Worm (Caenorhabditis elegans) whole organism, late embryonic: ENCODE measurements around the gene srlf-7.

Experiments
- F13H6.1 ChIP-seq: sonication (generic microtip); optimal IDR thresholded peaks from 2 replicates; lab custom pipeline; 2016; ENCODE audit warnings: missing genetic modification characterization, missing compliant biosample characterization
- K02D7.2 ChIP-seq: sonication (generic microtip); optimal IDR thresholded peaks from 2 replicates; lab custom pipeline; 2017; ENCODE audit warnings: mild to moderate bottlenecking, missing genetic modification characterization, missing compliant biosample characterization
- T23F11.4 ChIP-seq: fragments of 200-800 bp; sonication (Bioruptor generic); optimal IDR thresholded peaks from 2 replicates; lab custom pipeline; 2018; ENCODE audit warnings: mild to moderate bottlenecking, missing genetic modification characterization, missing compliant biosample characterization
- ceh-18 ChIP-seq: sonication (generic microtip); optimal IDR thresholded peaks from 2 replicates; lab custom pipeline; 2016; ENCODE audit warnings: missing genetic modification characterization, missing compliant biosample characterization
- ceh-19 ChIP-seq: fragments of 200-800 bp; sonication (Bioruptor generic); optimal IDR thresholded peaks from 2 replicates; lab custom pipeline; 2018; ENCODE audit warnings: mild to moderate bottlenecking, missing genetic modification characterization, missing compliant biosample characterization
- ceh-24 ChIP-seq: sonication (generic microtip); optimal IDR thresholded peaks from 2 replicates; lab custom pipeline; 2016; ENCODE audit warnings: mild to moderate bottlenecking, missing genetic modification characterization, missing compliant biosample characterization
- ceh-31 ChIP-seq: sonication (generic microtip); optimal IDR thresholded peaks from 2 replicates; lab custom pipeline; 2016; ENCODE audit warnings: missing genetic modification characterization, missing compliant biosample characterization
- che-1 ChIP-seq: sonication (generic microtip); optimal IDR thresholded peaks from 2 replicates; lab custom pipeline; 2016; ENCODE audit warnings: mild to moderate bottlenecking, missing genetic modification characterization, missing compliant biosample characterization
- dmd-4 ChIP-seq: sonication (generic microtip); optimal IDR thresholded peaks from 2 replicates; lab custom pipeline; 2016; ENCODE audit warnings: borderline replicate concordance, missing genetic modification characterization, missing compliant biosample characterization
- dve-1 ChIP-seq: sonication (generic microtip); optimal IDR thresholded peaks from 2 replicates; lab custom pipeline; 2017; ENCODE audit warnings: antibody characterized with exemption, mild to moderate bottlenecking, missing genetic modification characterization, missing compliant biosample characterization
- eyg-1 ChIP-seq: sonication (generic microtip); optimal IDR thresholded peaks from 2 replicates; lab custom pipeline; 2016; ENCODE audit warnings: missing genotype, missing genetic modification characterization, missing compliant biosample characterization
- fkh-10 ChIP-seq: fragments of 150-350 bp; optimal IDR thresholded peaks from 2 replicates; lab custom pipeline; 2014; ENCODE audit warnings: missing biosample characterization, missing genetic modification reagents, missing genetic modification characterization
- gmeb-2 ChIP-seq: sonication (generic microtip); optimal IDR thresholded peaks from 2 replicates; lab custom pipeline; 2016; ENCODE audit warnings: missing genetic modification characterization, inconsistent platforms, missing compliant biosample characterization
- hlh-13 ChIP-seq: fragments of 200-800 bp; sonication (Bioruptor generic); optimal IDR thresholded peaks from 2 replicates; lab custom pipeline; 2018; ENCODE audit warnings: mild to moderate bottlenecking, missing genetic modification characterization, missing compliant biosample characterization
- hlh-15 ChIP-seq: sonication (generic microtip); optimal IDR thresholded peaks from 2 replicates; lab custom pipeline; 2016; ENCODE audit warnings: missing genetic modification characterization, missing compliant biosample characterization
- hlh-30 ChIP-seq: sonication (generic microtip); optimal IDR thresholded peaks from 2 replicates; lab custom pipeline; 2017; ENCODE audit warnings: antibody characterized with exemption, missing genetic modification characterization, missing compliant biosample characterization; ENCODE audit not compliant: insufficient read depth
- hlh-8 ChIP-seq: sonication (generic microtip); optimal IDR thresholded peaks from 2 replicates; lab custom pipeline; 2016; ENCODE audit warnings: missing genotype, missing genetic modification characterization, missing compliant biosample characterization
- lim-6 ChIP-seq: sonication (generic microtip); optimal IDR thresholded peaks from 2 replicates; lab custom pipeline; 2016; ENCODE audit warnings: missing genetic modification characterization, missing compliant biosample characterization
- lin-11 ChIP-seq: fragments of 200-800 bp; sonication (Bioruptor generic); optimal IDR thresholded peaks from 2 replicates; lab custom pipeline; 2018; ENCODE audit warnings: mild to moderate bottlenecking, missing genetic modification characterization, missing compliant biosample characterization
- madf-2 ChIP-seq: sonication (generic microtip); optimal IDR thresholded peaks from 2 replicates; lab custom pipeline; 2017; ENCODE audit warnings: missing genetic modification characterization, missing compliant biosample characterization
- mec-3 ChIP-seq: sonication (generic microtip); optimal IDR thresholded peaks from 2 replicates; lab custom pipeline; 2016; ENCODE audit warnings: borderline replicate concordance, missing genetic modification characterization, missing compliant biosample characterization
- npax-4 ChIP-seq: sonication (generic microtip); optimal IDR thresholded peaks from 2 replicates; lab custom pipeline; 2016; ENCODE audit warnings: missing genetic modification characterization, missing compliant biosample characterization
- pag-3 ChIP-seq: sonication (generic microtip); optimal IDR thresholded peaks from 2 replicates; lab custom pipeline; 2016; ENCODE audit warnings: missing compliant biosample characterization, missing genetic modification characterization, borderline replicate concordance
- pax-1 ChIP-seq: fragments of 150-350 bp; optimal IDR thresholded peaks from 2 replicates; lab custom pipeline; 2014; ENCODE audit warnings: missing biosample characterization, missing genetic modification characterization
- pha-2 ChIP-seq: sonication (generic microtip); optimal IDR thresholded peaks from 2 replicates; lab custom pipeline; 2017; ENCODE audit warnings: mild to moderate bottlenecking, missing genetic modification characterization, missing compliant biosample characterization
- pha-4 ChIP-seq: fragments of 150-350 bp; optimal IDR thresholded peaks from 2 replicates; lab custom pipeline; 2018; ENCODE audit warnings: missing biosample characterization, missing genetic modification reagents, missing genetic modification characterization
- pros-1 ChIP-seq: fragments of 150-350 bp; optimal IDR thresholded peaks from 2 replicates; lab custom pipeline; 2014; ENCODE audit warnings: missing biosample characterization, missing genetic modification reagents, missing genetic modification characterization
- sdc-2 ChIP-seq: sonication (generic microtip); optimal IDR thresholded peaks from 2 replicates; lab custom pipeline; 2016; ENCODE audit warnings: missing genotype, missing genetic modification characterization, missing compliant biosample characterization
- sox-4 ChIP-seq: sonication (generic microtip); optimal IDR thresholded peaks from 2 replicates; lab custom pipeline; 2017; ENCODE audit warnings: mild to moderate bottlenecking, missing genetic modification characterization, inconsistent platforms, missing compliant biosample characterization
- syd-9 ChIP-seq: sonication (generic microtip); optimal IDR thresholded peaks from 2 replicates; lab custom pipeline; 2016; ENCODE audit warnings: mild to moderate bottlenecking, missing genetic modification characterization, moderate library complexity, missing compliant biosample characterization
- tbx-2 ChIP-seq: sonication (generic microtip); optimal IDR thresholded peaks from 2 replicates; lab custom pipeline; 2016; ENCODE audit warnings: missing genetic modification characterization, missing compliant biosample characterization
- unc-42 ChIP-seq: sonication (generic microtip); optimal IDR thresholded peaks from 2 replicates; lab custom pipeline; 2016; ENCODE audit warnings: missing genotype, missing genetic modification characterization, missing compliant biosample characterization
- unc-55 ChIP-seq: sonication (generic microtip); optimal IDR thresholded peaks from 2 replicates; lab custom pipeline; 2017; ENCODE audit warnings: missing biosample characterization, missing genetic modification reagents, missing genetic modification characterization
- unc-86 ChIP-seq: sonication (generic microtip); optimal IDR thresholded peaks from 2 replicates; lab custom pipeline; 2016; ENCODE audit warnings: missing genetic modification characterization, missing compliant biosample characterization
- ztf-16 ChIP-seq: sonication (generic microtip); optimal IDR thresholded peaks from 2 replicates; lab custom pipeline; 2017; ENCODE audit warnings: missing genetic modification characterization, missing compliant biosample characterization

srlf-7 gene

ce11 chrIV:7216210-7216609, 27.1 kb downstream of the srlf-7 start:
- TF ChIP-seq pag-3 (tag; lab: Kevin White, UChicago), result no peak
- TF ChIP-seq pax-1 (tag; lab: Kevin White, UChicago), result no peak
- TF ChIP-seq hlh-8 (tag; lab: Kevin White, UChicago), result no peak
- no peak for TF ChIP-seq mec-3
- no peak for TF ChIP-seq sdc-2 (tag; lab: Kevin White, UChicago)
- TF ChIP-seq unc-86 (tag; lab: Kevin White, UChicago), result no peak
- TF ChIP-seq fkh-10 (GFP tag; lab: Kevin White, UChicago), result no peak
- no peak for TF ChIP-seq eyg-1 (tag; lab: Kevin White, UChicago)
- no peak for TF ChIP-seq K02D7.2 (tag; lab: Kevin White, UChicago)
- no peak for TF ChIP-seq lin-11 (tag; lab: Kevin White, UChicago)

ce11 chrIV:7219398-7220087, 30.5 kb downstream of the srlf-7 start, which contains the start of the genes glb-23 and R13A1.1:
Gene glb-23, minus strand, starts transcription at chrIV:7219498.
Gene R13A1.1, plus strand, starts transcription at chrIV:7220037.
- TF ChIP-seq ceh-18 (tag; lab: Kevin White, UChicago) (no peak), hlh-30 (no peak), tbx-2 (tag; lab: Kevin White, UChicago) (no peak), F13H6.1 (tag; lab: Kevin White, UChicago) (no peak), hlh-15 (tag; lab: Kevin White, UChicago) (no peak), lim-6 (no peak), ceh-24 (tag; lab: Kevin White, UChicago) (no peak), madf-2 (tag; lab: Kevin White, UChicago) (no peak), pha-4 (no peak), che-1 (no peak), gmeb-2 (tag; lab: Kevin White, UChicago) (no peak), hlh-13 (no peak), dmd-4 (tag; lab: Kevin White, UChicago) (no peak), ztf-16 (tag; lab: Kevin White, UChicago) (no peak), fkh-10 (GFP tag; lab: Kevin White, UChicago) (no peak)
- TF ChIP-seq, all 69 proteins: peak for 0

DNA sequence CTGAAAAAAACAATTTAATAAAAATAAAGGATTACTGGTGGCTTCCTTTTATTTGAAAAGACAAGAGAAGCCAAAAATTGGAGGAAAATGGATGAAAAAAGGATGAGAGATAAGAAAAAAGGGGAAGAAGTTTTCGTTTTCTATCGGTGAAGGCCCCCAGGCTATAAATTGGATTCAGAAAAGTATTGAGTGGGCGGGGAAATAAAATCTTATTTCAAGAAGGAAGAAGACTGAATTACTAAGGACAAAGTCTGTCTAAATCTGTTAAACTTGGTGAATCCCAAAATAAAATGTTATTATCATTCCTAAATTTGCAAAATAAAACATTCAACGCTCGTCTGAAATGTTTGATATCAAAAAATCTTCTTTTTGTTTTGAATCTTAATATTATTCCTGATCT, 33.0 kb downstream of the srlf-7 start:
- TF ChIP-seq unc-42 (tag; lab: Kevin White, UChicago) (peak; percentile 66), T23F11.4 (GFP tag; lab: Kevin White, UChicago) (no peak), gmeb-2 (tag; lab: Kevin White, UChicago) (no peak)
- TF ChIP-seq, all 69 proteins: peak for 1

ce11 chrIV:7227072-7227471, 38.0 kb downstream of the srlf-7 start, which contains the start of gene R13A1.10:
Gene R13A1.10, minus strand, starts transcription at chrIV:7227172.
- TF ChIP-seq madf-2 (tag; lab: Kevin White, UChicago), result no peak
- TF ChIP-seq ceh-31 (tag; lab: Kevin White, UChicago), result no peak
- no peak for TF ChIP-seq gmeb-2 (tag; lab: Kevin White, UChicago)
- no peak for TF ChIP-seq ceh-19 (GFP tag; lab: Kevin White, UChicago)
- TF ChIP-seq unc-55, result no peak
- TF ChIP-seq npax-4 (tag; lab: Kevin White, UChicago), result no peak
- TF ChIP-seq unc-42 (tag; lab: Kevin White, UChicago), result no peak
- no peak for TF ChIP-seq lim-6
- no peak for TF ChIP-seq hlh-30
- TF ChIP-seq syd-9, result no peak
- TF ChIP-seq dve-1, result no peak
- TF ChIP-seq pros-1 (tag; lab: Kevin White, UChicago), result no peak
- TF ChIP-seq sox-4 (tag; lab: Kevin White, UChicago), result no peak
- no peak for TF ChIP-seq pha-2 (tag; lab: Kevin White, UChicago)
- TF ChIP-seq hlh-15 (tag; lab: Kevin White, UChicago), result no peak
- TF ChIP-seq, all 69 proteins: peak for 0
